Fruit fly (Drosophila melanogaster) whole organism, wandering third instar larva: ENCODE data around the gene yellow-f2.
A peak's percentile ranks its signal among the peaks of the same experiment; 100 is the strongest.

Source experiments
- br ChIP-seq: fragments of 200-800 bp; sonication (Bioruptor generic); optimal IDR thresholded peaks from 2 replicates; lab custom pipeline; 2016; ENCODE audit warnings: missing biosample characterization, missing genetic modification characterization
- brk ChIP-seq: fragments of 200-800 bp; sonication (Bioruptor generic); optimal IDR thresholded peaks from 2 replicates; lab custom pipeline; 2016; ENCODE audit warnings: missing biosample characterization, mild to moderate bottlenecking, missing genetic modification characterization
- h ChIP-seq: fragments of 200-800 bp; sonication (Bioruptor generic); optimal IDR thresholded peaks from 3 replicates; lab custom pipeline; 2016; ENCODE audit warnings: missing biosample characterization, mild to moderate bottlenecking, missing genetic modification characterization
- psq ChIP-seq: fragments of 200-800 bp; sonication (Bioruptor generic); optimal IDR thresholded peaks from 3 replicates; lab custom pipeline; 2017; ENCODE audit warnings: missing biosample characterization, mild to moderate bottlenecking, missing genetic modification characterization, moderate library complexity
- rgr ChIP-seq: fragments of 200-800 bp; sonication (Bioruptor generic); optimal IDR thresholded peaks from 3 replicates; lab custom pipeline; 2016; ENCODE audit warnings: missing biosample characterization, mild to moderate bottlenecking, missing genetic modification characterization
- sage ChIP-seq: fragments of 200-800 bp; sonication (Bioruptor generic); optimal IDR thresholded peaks from 2 replicates; lab custom pipeline; 2016; ENCODE audit warnings: missing biosample characterization, mild to moderate bottlenecking, missing genetic modification characterization
- sv ChIP-seq: fragments of 200-800 bp; sonication (Bioruptor generic); optimal IDR thresholded peaks from 3 replicates; lab custom pipeline; 2016; ENCODE audit warnings: missing biosample characterization, missing genetic modification characterization

- peak; percentile 56 for TF ChIP-seq brk (GFP tag; lab: Kevin White, UChicago)
- TF ChIP-seq psq = peak; percentile 69
- TF ChIP-seq sv (GFP tag; lab: Kevin White, UChicago) = no peak
- peak; percentile 36 for TF ChIP-seq br (GFP tag; lab: Kevin White, UChicago)
- TF ChIP-seq rgr (GFP tag; lab: Kevin White, UChicago) = no peak
- peak; percentile 46 for TF ChIP-seq sage (GFP tag; lab: Kevin White, UChicago)
- peak; percentile 42 for TF ChIP-seq h (GFP tag; lab: Kevin White, UChicago)
Observed at dm6 chr3R:13015811-13016766, 21.1 kb upstream of the yellow-f2 start.
